Worm (Caenorhabditis elegans) whole organism, early embryonic: ENCODE results near the gene B0432.7.

Experiments
- B0310.2 ChIP-seq: sonication (generic microtip); optimal IDR thresholded peaks from 2 replicates; lab custom pipeline; 2016; ENCODE audit warnings: mild to moderate bottlenecking, missing genetic modification characterization, missing compliant biosample characterization
- aly-1 ChIP-seq: sonication (generic microtip); optimal IDR thresholded peaks from 2 replicates; lab custom pipeline; 2016; ENCODE audit warnings: missing genetic modification characterization, missing compliant biosample characterization
- ama-1 ChIP-seq: fragments of 150-350 bp; optimal IDR thresholded peaks from 2 replicates; lab custom pipeline; 2014
- ceh-13 ChIP-seq: fragments of 200-800 bp; sonication (Bioruptor generic); optimal IDR thresholded peaks from 2 replicates; lab custom pipeline; 2018; ENCODE audit warnings: mild to moderate bottlenecking, missing genetic modification characterization, missing compliant biosample characterization
- ets-7 ChIP-seq: sonication (generic microtip); optimal IDR thresholded peaks from 2 replicates; lab custom pipeline; 2016; ENCODE audit warnings: missing genotype, missing genetic modification characterization, missing compliant biosample characterization
- flt-1 ChIP-seq: fragments of 200-800 bp; sonication (Bioruptor generic); IDR thresholded peaks from 2 replicates; pipeline ENCODE4 v1.3.6; 2022; ENCODE audit warnings: missing genetic modification characterization, missing compliant biosample characterization
- hmbx-1 ChIP-seq: sonication (generic microtip); optimal IDR thresholded peaks from 2 replicates; lab custom pipeline; 2016; ENCODE audit warnings: mild to moderate bottlenecking, missing genetic modification characterization, missing compliant biosample characterization
- hnd-1 ChIP-seq: sonication (generic microtip); optimal IDR thresholded peaks from 2 replicates; lab custom pipeline; 2016; ENCODE audit warnings: missing genetic modification characterization, missing compliant biosample characterization
- pes-1 ChIP-seq: fragments of 200-800 bp; sonication (Bioruptor generic); IDR thresholded peaks from 2 replicates; pipeline ENCODE4 v1.3.6; 2022; ENCODE audit warnings: missing genetic modification reagents, missing genetic modification characterization, missing compliant biosample characterization
- scrt-1 ChIP-seq: fragments of 200-800 bp; sonication (Bioruptor generic); IDR thresholded peaks from 2 replicates; pipeline ENCODE4 v1.3.6; 2022; ENCODE audit warnings: missing genetic modification characterization, missing compliant biosample characterization
- sea-1 ChIP-seq: fragments of 200-800 bp; sonication (Bioruptor generic); conservative IDR thresholded peaks from 2 replicates; pipeline ENCODE4 v1.3.6; 2022; ENCODE audit warnings: missing genetic modification characterization, missing compliant biosample characterization
- tra-4 ChIP-seq: sonication (generic microtip); optimal IDR thresholded peaks from 2 replicates; lab custom pipeline; 2017; ENCODE audit warnings: missing genetic modification characterization, missing compliant biosample characterization

ce11 chrII:299684-300083 lies 25.9 kb upstream of the B0432.7 start, which contains the start of gene K01A2.6:
- TF ChIP-seq ama-1 (lab: Kevin White, UChicago) (no peak), hmbx-1 (tag; lab: Kevin White, UChicago) (no peak), pes-1 (GFP tag; lab: Robert Waterston, UW) (no peak), aly-1 (tag; lab: Kevin White, UChicago) (no peak), flt-1 (no peak), hnd-1 (tag; lab: Kevin White, UChicago) (no peak), tra-4 (tag; lab: Kevin White, UChicago) (no peak), sea-1 (GFP tag; lab: Robert Waterston, UW) (no peak), scrt-1 (no peak), ets-7 (tag; lab: Kevin White, UChicago) (no peak), ceh-13 (no peak), B0310.2 (tag; lab: Kevin White, UChicago) (no peak)
